Worm (Caenorhabditis elegans) whole organism, dauer: ENCODE results near the gene F26A1.9.

Experiments used
- unc-62 ChIP-seq: sonication (generic microtip); optimal IDR thresholded peaks from 2 replicates; lab custom pipeline; 2017; ENCODE audit warnings: missing biosample characterization, missing genetic modification reagents, missing genetic modification characterization

The F26A1.9 gene

DNA sequence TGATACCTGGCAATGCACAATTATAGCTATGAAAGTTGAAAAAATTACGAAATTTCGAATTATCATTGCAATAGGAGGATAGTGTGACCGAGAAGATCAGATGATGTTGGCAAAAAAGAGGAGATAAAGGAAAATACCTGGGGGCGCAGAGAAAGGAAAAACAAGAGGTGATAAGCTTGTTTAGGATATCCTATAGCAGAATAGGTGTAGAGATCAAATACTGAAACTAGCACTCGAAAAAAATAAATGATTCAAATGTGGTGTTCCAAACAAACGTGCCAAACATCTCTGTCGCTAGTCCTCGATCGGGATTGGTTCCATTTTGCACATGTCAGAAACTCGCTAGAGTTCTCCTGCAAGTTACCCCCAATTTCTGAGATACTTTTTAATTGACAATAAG is at the start of gene F26A1.9:
Gene F26A1.9 (minus strand): TSS at position 101 of the 400 bp plus-strand sequence.
- no peak for TF ChIP-seq unc-62 (GFP tag; lab: Kevin White, UChicago)

DNA sequence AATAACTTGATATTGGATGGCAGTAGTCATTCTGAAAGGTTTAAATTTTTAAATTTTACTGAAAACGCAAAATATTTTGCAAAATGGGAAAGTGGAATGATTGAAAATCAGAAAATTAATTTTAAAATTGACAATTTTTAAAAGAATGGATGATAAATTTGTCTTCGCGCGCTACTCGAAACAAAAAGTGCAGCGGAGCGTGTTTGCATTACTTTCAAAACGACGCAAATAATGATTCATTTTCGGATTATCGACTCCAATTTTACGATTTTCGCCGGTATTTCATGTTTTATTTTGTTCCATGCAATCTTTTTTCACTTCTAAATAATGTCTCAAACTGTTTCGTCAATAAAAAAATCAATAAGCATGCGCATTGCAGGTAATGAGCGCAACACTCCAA is 48.9 kb upstream of the F26A1.9 start, which contains the start of the genes tost-1 and arx-6:
Gene tost-1 (minus strand): TSS at position 31 of the 400 bp plus-strand sequence.
Gene arx-6 (plus strand): TSS at position 378 of the 400 bp plus-strand sequence.
- no peak for TF ChIP-seq unc-62 (GFP tag; lab: Kevin White, UChicago)

DNA sequence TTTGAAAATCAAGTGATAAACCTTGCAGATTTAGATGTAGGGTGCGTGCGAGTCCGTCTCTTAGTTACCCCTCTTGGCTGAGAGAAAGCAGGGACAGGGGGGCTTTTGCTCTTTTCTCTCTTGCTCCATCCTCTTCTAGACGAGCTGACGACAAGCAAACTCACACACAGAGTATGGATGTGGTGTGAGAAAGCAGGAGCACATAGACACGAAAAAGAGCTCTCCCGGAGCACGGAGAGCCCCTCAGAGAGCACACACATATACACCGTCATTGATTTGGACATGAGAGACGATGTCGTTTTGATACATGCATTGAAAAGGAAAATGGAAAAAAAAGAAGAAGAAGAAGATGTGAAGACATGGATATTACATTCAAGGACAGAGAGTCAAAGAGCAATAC is 46.3 kb upstream of the F26A1.9 start:
- no peak for TF ChIP-seq unc-62 (GFP tag; lab: Kevin White, UChicago)

DNA sequence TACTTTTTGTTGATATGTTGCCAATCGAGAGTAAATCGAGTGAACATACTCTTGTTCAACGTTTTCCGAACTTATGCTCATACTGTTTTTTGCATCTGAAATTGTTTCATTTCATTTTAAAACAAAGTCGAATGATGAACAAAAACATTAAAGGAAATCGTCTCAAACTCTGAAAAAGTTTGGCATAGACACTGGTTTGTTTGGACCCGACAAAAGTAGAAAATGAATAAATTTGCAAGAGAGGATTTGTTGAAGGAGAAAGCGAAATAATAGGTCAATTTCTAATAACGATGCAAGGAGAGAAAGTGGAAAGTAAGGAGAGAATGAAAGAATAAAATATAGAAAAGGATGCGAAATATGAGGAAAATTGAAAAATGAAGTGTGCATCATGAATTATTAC is 45.3 kb upstream of the F26A1.9 start, which contains the start of gene C35D10.12:
Gene C35D10.12 (minus strand): TSS at position 101 of the 400 bp plus-strand sequence.
- no peak for TF ChIP-seq unc-62 (GFP tag; lab: Kevin White, UChicago)

DNA sequence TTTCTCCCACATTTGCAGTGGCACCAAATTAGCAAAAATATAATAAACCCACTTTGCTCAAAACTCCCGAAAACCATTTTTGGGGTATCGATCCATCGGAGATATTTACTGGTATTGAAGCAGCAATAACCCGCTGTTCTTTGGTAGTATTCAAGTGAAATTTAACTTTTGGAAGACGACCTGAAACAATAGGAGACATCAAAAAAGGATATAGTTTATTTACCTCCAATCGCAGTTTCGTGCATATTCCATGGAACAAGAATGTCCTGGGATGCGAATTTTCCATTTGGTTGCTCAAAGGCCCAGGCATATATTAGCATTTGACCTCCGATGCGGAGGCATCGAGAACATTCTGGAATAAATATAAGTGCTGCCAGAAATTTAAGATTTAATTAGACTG is 44.1 kb upstream of the F26A1.9 start:
- no peak for TF ChIP-seq unc-62 (GFP tag; lab: Kevin White, UChicago)

DNA sequence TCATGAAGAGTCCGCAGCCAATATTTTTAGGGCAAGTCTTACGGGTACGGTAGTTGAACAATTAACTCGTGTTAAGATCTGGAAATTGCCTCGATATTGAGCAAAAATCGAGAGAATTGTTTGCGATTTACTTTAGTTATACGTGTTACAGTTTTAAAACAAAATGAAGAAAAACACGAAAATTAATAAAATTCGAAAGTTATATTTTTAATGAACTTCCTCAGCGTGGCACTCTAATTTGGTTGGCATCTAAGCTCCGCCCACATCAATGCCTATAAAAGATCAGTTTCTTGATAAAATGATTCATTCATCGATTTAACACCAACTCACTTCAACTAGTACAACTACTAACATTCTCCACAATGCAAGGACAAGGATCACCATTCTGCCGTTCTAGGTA is 41.1 kb upstream of the F26A1.9 start, which contains the start of gene gipc-1:
Gene gipc-1 (plus strand): TSS at position 301 of the 400 bp plus-strand sequence.
- no peak for TF ChIP-seq unc-62 (GFP tag; lab: Kevin White, UChicago)

DNA sequence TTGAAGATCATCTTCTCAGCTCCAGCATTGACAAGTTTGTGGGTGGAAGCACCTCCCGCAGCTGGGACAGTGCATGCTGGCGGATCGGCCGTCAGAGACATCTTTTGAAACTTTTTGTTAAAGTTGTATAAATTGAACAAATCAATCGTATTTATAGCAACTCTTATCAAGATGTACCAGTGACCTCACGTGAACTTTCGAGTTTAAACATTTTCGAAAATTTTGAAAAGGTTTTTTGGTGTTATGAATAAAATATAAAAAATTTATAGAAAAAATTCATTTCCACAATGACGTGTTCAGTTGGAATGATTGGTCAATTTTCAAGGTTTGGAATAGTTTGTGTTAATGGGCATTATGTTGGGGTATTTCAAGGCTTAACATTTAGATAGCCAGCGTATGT is 39.3 kb upstream of the F26A1.9 start, which contains the start of the genes msd-4 and C35D10.3:
Gene msd-4 (minus strand): TSS at position 101 of the 400 bp plus-strand sequence.
Gene C35D10.3 (plus strand): TSS at position 279 of the 400 bp plus-strand sequence.
- no peak for TF ChIP-seq unc-62 (GFP tag; lab: Kevin White, UChicago)

DNA sequence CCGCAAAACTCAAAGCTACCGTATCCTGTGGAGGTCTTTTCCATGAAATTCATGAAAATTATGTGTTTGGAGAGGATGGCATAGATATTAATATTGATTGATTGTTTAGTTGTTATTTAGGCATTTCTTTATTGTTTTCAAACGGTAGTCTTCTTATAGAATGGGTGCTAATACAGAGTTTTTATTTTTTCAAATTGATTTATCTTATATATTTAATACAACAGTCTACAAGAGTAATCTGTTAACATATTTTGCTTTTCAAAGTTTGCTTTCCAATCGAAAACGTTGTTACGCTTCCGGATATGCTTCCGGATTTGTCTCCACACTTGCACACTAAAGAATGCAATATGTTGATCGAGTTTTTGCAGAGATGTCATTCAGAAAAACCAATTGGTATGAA is 37.4 kb upstream of the F26A1.9 start, which contains the start of gene C35D10.17:
Gene C35D10.17 (plus strand): TSS at position 301 of the 400 bp plus-strand sequence.
- no peak for TF ChIP-seq unc-62 (GFP tag; lab: Kevin White, UChicago)

DNA sequence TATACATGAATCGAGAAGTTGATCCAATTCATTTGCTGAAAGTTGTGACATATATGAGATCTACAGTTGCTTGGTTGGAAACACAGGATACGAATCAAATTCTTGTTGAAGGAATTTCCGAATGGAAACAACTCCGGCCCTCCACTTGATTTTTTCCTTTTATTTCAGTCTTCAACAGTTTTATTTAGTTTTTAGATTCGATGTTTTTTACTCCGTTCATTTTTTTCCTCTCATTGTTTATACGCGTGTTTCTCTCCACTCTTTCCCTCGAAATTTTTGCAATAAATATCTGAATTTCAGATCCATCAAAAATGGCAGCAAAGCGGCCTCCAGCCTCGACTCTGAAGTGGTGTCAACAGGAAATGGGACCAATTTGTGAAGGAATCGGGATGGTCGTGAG is 33.8 kb upstream of the F26A1.9 start, which contains the start of gene coq-8:
Gene coq-8 (plus strand): TSS at position 301 of the 400 bp plus-strand sequence.
- TF ChIP-seq unc-62 (GFP tag; lab: Kevin White, UChicago), result no peak

DNA sequence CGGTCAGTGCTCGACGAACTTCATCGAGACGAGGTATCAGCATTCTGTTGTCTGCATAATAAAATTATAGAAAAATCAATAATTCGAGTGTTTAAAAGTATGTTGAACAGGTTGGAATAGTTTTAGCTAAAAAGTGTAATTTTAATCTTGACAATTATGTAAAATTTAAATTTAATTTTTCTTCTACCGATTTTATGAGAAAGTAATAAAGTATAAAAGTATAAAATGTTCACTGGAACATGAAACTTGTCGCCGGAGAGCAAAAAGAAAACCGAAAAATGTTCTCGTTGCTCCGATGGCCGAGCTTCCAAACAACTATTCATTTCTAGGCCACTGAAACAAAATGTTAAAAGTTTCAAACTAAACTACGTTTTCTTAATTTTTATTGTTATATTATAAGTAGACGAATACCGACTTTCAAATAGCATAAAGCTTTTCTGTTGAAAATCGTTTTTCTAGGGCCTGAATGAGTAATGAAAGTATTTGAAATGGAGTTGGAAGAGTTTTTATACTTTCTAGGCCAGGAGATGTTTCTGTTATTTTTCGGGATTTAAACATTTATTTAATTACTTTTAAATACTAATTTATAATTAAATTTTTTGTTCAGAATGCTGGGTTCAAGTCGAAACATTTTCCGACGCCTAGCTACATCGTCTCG is 32.5 kb upstream of the F26A1.9 start, which contains the start of the genes C35D10.10 and C35D10.5:
Gene C35D10.10 (minus strand): TSS at position 51 of the 658 bp plus-strand sequence.
Gene C35D10.5 (plus strand): TSS at position 608 of the 658 bp plus-strand sequence.
- TF ChIP-seq unc-62 (GFP tag; lab: Kevin White, UChicago), result no peak

DNA sequence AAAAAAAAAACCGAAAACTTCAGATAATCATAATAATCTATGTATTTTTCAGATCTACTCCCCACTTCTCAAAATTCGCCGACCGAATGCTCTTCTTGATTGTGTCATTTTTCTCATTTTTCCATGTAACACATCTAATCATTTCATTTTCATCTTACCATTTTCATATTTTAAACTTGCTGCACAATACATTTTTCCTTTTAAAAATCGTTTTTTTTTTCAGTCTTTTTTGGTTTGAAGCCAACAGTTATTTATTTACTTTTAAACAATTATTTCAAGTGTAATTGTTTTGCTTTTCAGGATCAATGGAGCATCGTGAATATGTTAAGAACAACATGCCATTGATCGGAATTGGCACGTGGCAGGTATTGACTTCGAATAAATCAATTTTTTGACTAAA is 29.7 kb upstream of the F26A1.9 start, which contains the start of gene C35D10.6:
Gene C35D10.6 (plus strand): TSS at position 301 of the 400 bp plus-strand sequence.
- TF ChIP-seq unc-62 (GFP tag; lab: Kevin White, UChicago), result no peak

DNA sequence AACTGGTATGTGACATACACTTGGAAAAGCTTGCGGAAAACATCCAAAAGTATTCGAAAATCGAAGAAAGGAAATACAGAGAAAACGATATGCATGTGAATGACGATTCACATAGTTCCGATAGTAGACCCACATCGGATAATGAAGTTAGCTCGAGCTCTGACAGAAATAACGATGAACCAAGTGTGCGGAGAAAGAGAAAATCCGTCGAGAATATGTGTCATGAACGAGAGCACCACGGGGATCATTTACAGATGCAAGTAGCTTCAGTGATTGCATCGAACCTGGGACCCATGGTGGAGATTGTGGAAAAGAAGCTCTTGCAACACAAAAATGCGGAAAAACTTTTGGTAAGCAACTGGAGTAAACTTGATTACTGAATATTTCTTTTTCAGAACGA is 27.7 kb upstream of the F26A1.9 start:
- no peak for TF ChIP-seq unc-62 (GFP tag; lab: Kevin White, UChicago)

DNA sequence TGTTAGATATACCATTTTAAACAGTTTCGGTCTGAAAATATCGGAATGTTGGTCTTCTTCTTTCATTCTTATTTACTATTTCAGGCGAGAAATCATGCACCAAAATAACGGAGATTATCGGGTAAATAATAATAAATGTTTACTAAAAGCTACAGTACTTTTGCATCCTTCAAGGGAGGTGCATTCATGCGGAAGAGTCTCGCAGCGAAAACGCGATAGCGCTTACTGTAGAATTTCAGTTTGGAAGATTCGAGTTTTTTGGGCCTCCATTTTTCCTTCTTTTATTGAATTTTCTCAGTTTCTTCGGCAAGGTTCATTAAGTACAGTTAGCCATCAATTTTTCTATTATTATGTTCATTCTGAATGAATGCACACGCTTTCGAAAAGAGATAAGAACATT is 26.8 kb upstream of the F26A1.9 start, which contains the start of gene C35D10.7:
Gene C35D10.7 (plus strand): TSS at position 85 of the 400 bp plus-strand sequence.
- no peak for TF ChIP-seq unc-62 (GFP tag; lab: Kevin White, UChicago)

DNA sequence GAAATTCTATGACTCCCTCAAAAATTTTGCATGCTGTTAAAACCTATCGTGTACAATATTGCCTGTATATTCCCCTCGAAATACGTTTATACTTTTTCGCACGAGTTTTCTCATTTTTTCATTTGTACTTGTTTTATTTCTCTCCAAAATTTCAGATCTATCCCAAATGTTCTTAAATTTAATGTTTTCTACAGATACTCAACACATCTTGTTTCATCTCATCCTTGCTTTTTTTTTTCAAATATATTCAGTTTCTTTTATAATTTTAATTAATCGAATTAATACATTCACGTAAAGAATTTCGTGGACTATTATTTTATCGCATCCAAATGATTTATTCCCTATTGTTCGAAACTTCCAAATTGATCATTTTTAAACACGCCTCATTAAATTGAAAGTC is 25.6 kb upstream of the F26A1.9 start, which contains the start of gene C35D10.8:
Gene C35D10.8 (plus strand): TSS at position 301 of the 400 bp plus-strand sequence.
- TF ChIP-seq unc-62 (GFP tag; lab: Kevin White, UChicago), result no peak

DNA sequence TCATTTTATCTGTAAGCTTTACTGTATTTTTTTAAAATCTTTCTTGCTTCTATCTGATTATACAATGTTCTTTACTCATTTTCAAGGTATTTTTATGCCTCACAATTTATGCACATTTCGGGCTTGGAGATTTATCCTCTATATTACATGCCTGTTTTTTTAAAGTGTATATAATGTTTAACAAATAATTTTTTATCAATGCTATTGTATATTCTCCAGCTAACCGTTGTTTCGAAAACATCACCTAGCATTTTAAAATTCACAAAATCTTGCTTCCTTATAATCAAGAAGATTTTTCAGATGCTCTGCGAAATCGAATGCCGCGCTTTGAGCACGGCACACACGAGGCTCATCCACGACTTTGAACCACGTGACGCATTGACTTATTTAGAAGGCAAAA is 22.7 kb upstream of the F26A1.9 start, which contains the start of gene ced-4:
Gene ced-4 (plus strand): TSS at position 301 of the 400 bp plus-strand sequence.
- no peak for TF ChIP-seq unc-62 (GFP tag; lab: Kevin White, UChicago)

DNA sequence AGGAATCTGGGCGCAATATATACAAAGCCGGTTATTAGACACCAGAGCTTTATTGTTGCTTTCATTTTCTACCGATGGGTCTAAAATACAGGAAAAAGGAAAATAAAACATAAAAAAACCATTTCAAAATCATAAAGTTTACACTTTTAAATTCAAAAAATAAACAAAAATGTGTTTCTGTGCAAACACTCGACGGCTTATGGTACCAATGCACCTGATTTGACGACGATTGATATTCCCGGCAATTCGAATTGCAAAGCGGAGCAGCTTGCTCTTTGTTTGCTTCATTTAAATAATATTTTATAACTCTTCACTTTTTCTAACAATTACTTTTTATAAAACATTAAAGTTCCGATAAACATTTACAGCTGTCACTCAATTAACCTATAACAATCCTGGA is 20.8 kb upstream of the F26A1.9 start, which contains the start of gene F26A1.1:
Gene F26A1.1 (plus strand): TSS at position 369 of the 400 bp plus-strand sequence.
- TF ChIP-seq unc-62 (GFP tag; lab: Kevin White, UChicago), result no peak
